Fruit fly (Drosophila melanogaster): Measurements from ENCODE around the gene CG13255.

DNA sequence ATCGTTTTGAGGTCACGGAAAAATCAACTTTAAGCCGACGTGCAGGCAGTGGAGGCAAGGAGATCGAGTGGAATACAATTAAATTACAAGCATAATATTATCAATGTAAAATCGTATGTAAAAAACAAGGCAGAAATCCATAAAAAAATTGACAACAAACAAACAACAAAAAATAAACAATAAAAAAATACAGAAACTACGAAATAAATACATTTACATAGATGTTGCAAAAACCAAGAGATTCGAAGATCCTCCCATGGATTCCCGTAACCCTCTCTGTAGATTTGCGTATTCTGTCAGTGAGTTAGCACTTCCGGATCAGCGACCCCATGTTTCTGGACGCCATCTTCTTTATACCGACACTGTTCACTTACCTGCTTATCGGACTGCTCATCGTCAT is 1.4 kb upstream of the CG13255 start, which contains the start of gene CG3288:
- TF ChIP-seq Myc (optimal IDR thresholded peaks at IDR 0.05) (no peak), ttk (optimal IDR thresholded peaks at IDR 0.05) (no peak), h (optimal IDR thresholded peaks at IDR 0.05) (no peak), insv (optimal IDR thresholded peaks at IDR 0.05) (no peak), psq (optimal IDR thresholded peaks at IDR 0.05) (no peak), Sin3A (optimal IDR thresholded peaks at IDR 0.05) (no peak)
